Fruit fly (Drosophila melanogaster): ENCODE measurements around the gene CG9331.

- no peak for TF ChIP-seq CG16779 (tag; optimal IDR thresholded peaks at IDR 0.05)
- TF ChIP-seq Blimp-1 (GFP tag; optimal IDR thresholded peaks at IDR 0.05), result peak; percentile 10
- TF ChIP-seq CG6163 (GFP tag; IDR thresholded peaks at IDR 0.05), result no peak
- no peak for TF ChIP-seq Met (GFP tag; optimal IDR thresholded peaks at IDR 0.05)
- no peak for TF ChIP-seq cyc (GFP tag; optimal IDR thresholded peaks at IDR 0.05)
- TF ChIP-seq Lpt (GFP tag; optimal IDR thresholded peaks at IDR 0.05), result no peak
- TF ChIP-seq CG4318 (GFP tag; optimal IDR thresholded peaks at IDR 0.05), result no peak
- no peak for TF ChIP-seq CG31627 (GFP tag; optimal IDR thresholded peaks at IDR 0.05)
- TF ChIP-seq achi (GFP tag; optimal IDR thresholded peaks at IDR 0.05), result no peak
- TF ChIP-seq esn (GFP tag; optimal IDR thresholded peaks at IDR 0.05), result no peak
Measured at dm6 chr2L:20794656-20795055, 28.0 kb upstream of the CG9331 start.
